Worm (Caenorhabditis elegans) whole organism, young adult: ENCODE results near the gene F36H12.9.
"Not testable (repeated sequence)": the region's sequence is repeated elsewhere in the genome, so short reads cannot be mapped to it uniquely, and the experiment has no call there.

ENCODE experiments used
- hlh-12 ChIP-seq: sonication (generic microtip); optimal IDR thresholded peaks from 2 replicates; lab custom pipeline; 2016; ENCODE audit warnings: missing genetic modification characterization, missing compliant biosample characterization
- hlh-26 ChIP-seq: fragments of 200-800 bp; sonication (Bioruptor generic); conservative IDR thresholded peaks from 2 replicates; pipeline ENCODE4 v1.3.6; 2022; ENCODE audit warnings: missing genetic modification reagents, missing genetic modification characterization, missing compliant biosample characterization
- mcd-1 ChIP-seq: fragments of 200-800 bp; sonication (Bioruptor generic); IDR thresholded peaks from 2 replicates; pipeline ENCODE4 v1.3.6; 2022; ENCODE audit warnings: missing genetic modification reagents, missing genetic modification characterization, missing compliant biosample characterization
- nhr-90 ChIP-seq: sonication (generic microtip); optimal IDR thresholded peaks from 2 replicates; lab custom pipeline; 2016; ENCODE audit warnings: missing genotype, mild to moderate bottlenecking, missing genetic modification characterization, missing compliant biosample characterization
- zim-3 ChIP-seq: sonication (generic microtip); optimal IDR thresholded peaks from 2 replicates; lab custom pipeline; 2017; ENCODE audit warnings: mild to moderate bottlenecking, missing genetic modification characterization, moderate library complexity, missing compliant biosample characterization

DNA sequence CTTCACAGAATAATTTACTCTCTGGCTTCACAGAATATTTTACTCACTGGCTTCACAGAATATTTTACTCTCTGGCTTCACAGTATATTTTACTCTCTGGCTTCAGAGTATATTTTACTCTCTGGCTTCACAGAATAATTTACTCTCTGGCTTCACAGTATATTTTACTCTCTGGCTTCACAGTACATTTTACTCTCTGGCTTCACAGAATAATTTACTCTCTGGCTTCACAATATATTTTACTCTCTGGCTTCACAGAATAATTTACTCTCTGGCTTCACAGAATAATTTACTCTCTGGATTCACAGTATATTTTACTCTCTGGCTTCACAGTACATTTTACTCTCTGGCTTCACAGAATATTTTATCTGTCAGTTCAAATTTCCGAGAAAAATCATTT is 42.3 kb downstream of the F36H12.9 start:
- not testable (repeated sequence) for TF ChIP-seq mcd-1; hlh-26 (GFP tag; lab: Robert Waterston, UW); hlh-12 (tag; lab: Kevin White, UChicago); nhr-90 (tag; lab: Kevin White, UChicago); zim-3 (tag; lab: Kevin White, UChicago)
